Worm (Caenorhabditis elegans) whole organism, L1 larva: ENCODE measurements around the gene pho-14.

Source experiments
- C04F5.9 ChIP-seq: sonication (generic microtip); optimal IDR thresholded peaks from 2 replicates; lab custom pipeline; 2016; ENCODE audit warnings: missing genetic modification characterization, missing compliant biosample characterization
- alr-1 ChIP-seq: fragments of 200-800 bp; sonication (Bioruptor generic); optimal IDR thresholded peaks from 2 replicates; lab custom pipeline; 2018; ENCODE audit warnings: borderline replicate concordance, mild to moderate bottlenecking, missing genetic modification characterization, missing compliant biosample characterization
- aly-2 ChIP-seq: fragments of 150-350 bp; optimal IDR thresholded peaks from 2 replicates; lab custom pipeline; 2014; ENCODE audit warnings: missing biosample characterization, missing genetic modification characterization
- ama-1 ChIP-seq: fragments of 150-350 bp; optimal IDR thresholded peaks from 2 replicates; lab custom pipeline; 2014
- ceh-63 ChIP-seq: fragments of 200-800 bp; sonication (Bioruptor generic); optimal IDR thresholded peaks from 2 replicates; lab custom pipeline; 2018; ENCODE audit warnings: mild to moderate bottlenecking, missing genetic modification characterization, missing compliant biosample characterization
- ceh-8 ChIP-seq: fragments of 200-800 bp; sonication (Bioruptor generic); optimal IDR thresholded peaks from 2 replicates; lab custom pipeline; 2018; ENCODE audit warnings: mild to moderate bottlenecking, missing genetic modification characterization, moderate library complexity, missing compliant biosample characterization
- efl-1 ChIP-seq, 4 experiments: fragments of 150-350 bp; optimal IDR thresholded peaks in 3 of 4; peaks in 1 of 4; 1 replicate in 1 of 4; 2 replicates in 3 of 4; lab custom pipeline; 2014; ENCODE audit warnings: missing biosample characterization in 2 of 4, missing genetic modification characterization in 2 of 4, missing genetic modification reagents in 2 of 4
- egl-13 ChIP-seq: sonication (generic microtip); optimal IDR thresholded peaks from 2 replicates; lab custom pipeline; 2016; ENCODE audit warnings: missing genotype, missing genetic modification reagents, missing genetic modification characterization, missing compliant biosample characterization
- elt-2 ChIP-seq: sonication (generic microtip); optimal IDR thresholded peaks from 2 replicates; lab custom pipeline; 2016; ENCODE audit warnings: missing genetic modification characterization, mild to moderate bottlenecking, inconsistent platforms, missing compliant biosample characterization, missing genetic modification reagents
- elt-3 ChIP-seq, 6 experiments: fragments of 150-350 bp in 1 of 6; sonication (generic microtip); optimal IDR thresholded peaks; 2 replicates each; lab custom pipeline; 2017 to 2018; ENCODE audit warnings: missing biosample characterization in 6 of 6, missing genetic modification characterization in 6 of 6, inconsistent platforms in 1 of 6
- ets-5 ChIP-seq: fragments of 200-800 bp; sonication (Bioruptor generic); IDR thresholded peaks from 2 replicates; pipeline ENCODE4 v1.3.6; 2022; ENCODE audit warnings: missing genetic modification characterization, missing compliant biosample characterization
- fkh-10 ChIP-seq: sonication (generic microtip); optimal IDR thresholded peaks from 2 replicates; lab custom pipeline; 2017; ENCODE audit warnings: missing biosample characterization, missing genetic modification reagents, missing genetic modification characterization
- fkh-8 ChIP-seq: sonication (generic microtip); optimal IDR thresholded peaks from 2 replicates; lab custom pipeline; 2016; ENCODE audit warnings: mild to moderate bottlenecking, missing genetic modification characterization, missing compliant biosample characterization
- grh-1 ChIP-seq: fragments of 200-800 bp; sonication (Bioruptor generic); IDR thresholded peaks from 2 replicates; pipeline ENCODE4 v1.3.6; 2022; ENCODE audit warnings: missing genetic modification reagents, missing genetic modification characterization, missing compliant biosample characterization
- hlh-4 ChIP-seq: sonication (generic microtip); optimal IDR thresholded peaks from 2 replicates; lab custom pipeline; 2016; ENCODE audit warnings: mild to moderate bottlenecking, missing genetic modification characterization, missing compliant biosample characterization
- hpl-2 ChIP-seq: fragments of 150-350 bp; optimal IDR thresholded peaks from 2 replicates; lab custom pipeline; 2014; ENCODE audit warnings: missing biosample characterization, missing genetic modification reagents, missing genetic modification characterization
- irx-1 ChIP-seq: sonication (generic microtip); optimal IDR thresholded peaks from 2 replicates; lab custom pipeline; 2016; ENCODE audit warnings: missing genetic modification characterization, missing compliant biosample characterization
- isw-1 ChIP-seq: fragments of 200-800 bp; sonication (Bioruptor generic); IDR thresholded peaks from 2 replicates; pipeline ENCODE4 v1.3.6; 2022; ENCODE audit warnings: missing genetic modification characterization, missing compliant biosample characterization
- jun-1 ChIP-seq: fragments of 150-350 bp; optimal IDR thresholded peaks from 2 replicates; lab custom pipeline; 2014; ENCODE audit warnings: missing biosample characterization, missing genetic modification reagents, missing genetic modification characterization
- lin-14 ChIP-seq: fragments of 200-800 bp; sonication (Bioruptor generic); optimal IDR thresholded peaks from 2 replicates; lab custom pipeline; 2018; ENCODE audit warnings: mild to moderate bottlenecking, missing genetic modification characterization, moderate library complexity, missing compliant biosample characterization
- lin-35 ChIP-seq, 2 experiments: fragments of 150-350 bp; optimal IDR thresholded peaks; 2 replicates each; lab custom pipeline; 2014; ENCODE audit warnings: missing biosample characterization in 2 of 2, missing genetic modification characterization in 2 of 2, missing genetic modification reagents in 2 of 2
- lin-39 ChIP-seq: fragments of 150-350 bp; optimal IDR thresholded peaks from 2 replicates; lab custom pipeline; 2014; ENCODE audit warnings: missing biosample characterization, missing genetic modification reagents, missing genetic modification characterization
- lsy-2 ChIP-seq, 2 experiments: fragments of 150-350 bp; optimal IDR thresholded peaks; 2 replicates each; lab custom pipeline; 2014; ENCODE audit warnings: missing biosample characterization in 2 of 2, missing genetic modification characterization in 2 of 2
- mab-9 ChIP-seq: fragments of 200-800 bp; sonication (Bioruptor generic); IDR thresholded peaks from 2 replicates; pipeline ENCODE4 v1.3.6; 2022; ENCODE audit warnings: missing genetic modification reagents, missing genetic modification characterization, missing compliant biosample characterization
- nhr-47 ChIP-seq: sonication (generic microtip); optimal IDR thresholded peaks from 2 replicates; lab custom pipeline; 2016; ENCODE audit warnings: mild to moderate bottlenecking, missing genetic modification characterization, moderate library complexity, missing compliant biosample characterization
- nhr-77 ChIP-seq: fragments of 150-350 bp; optimal IDR thresholded peaks from 2 replicates; lab custom pipeline; 2014; ENCODE audit warnings: missing biosample characterization, missing genetic modification characterization
- nhr-84 ChIP-seq: sonication (generic microtip); optimal IDR thresholded peaks from 2 replicates; lab custom pipeline; 2017; ENCODE audit warnings: missing biosample characterization, missing genetic modification characterization
- nhr-85 ChIP-seq: sonication (generic microtip); peaks from one replicate; lab custom pipeline; 2016; ENCODE audit warnings: missing genetic modification characterization, inconsistent platforms, missing compliant biosample characterization
- nhr-90 ChIP-seq: sonication (generic microtip); optimal IDR thresholded peaks from 2 replicates; lab custom pipeline; 2016; ENCODE audit warnings: mild to moderate bottlenecking, missing genetic modification characterization, missing compliant biosample characterization; ENCODE audit not compliant: poor library complexity
- pax-3 ChIP-seq: fragments of 200-800 bp; sonication (Bioruptor generic); optimal IDR thresholded peaks from 2 replicates; lab custom pipeline; 2018; ENCODE audit warnings: mild to moderate bottlenecking, missing genetic modification characterization, moderate library complexity, missing compliant biosample characterization
- pqm-1 ChIP-seq: sonication (generic microtip); optimal IDR thresholded peaks from 3 replicates; lab custom pipeline; 2017; ENCODE audit warnings: missing biosample characterization, missing genetic modification characterization
- rnt-1 ChIP-seq: sonication (generic microtip); optimal IDR thresholded peaks from 2 replicates; lab custom pipeline; 2016; ENCODE audit warnings: mild to moderate bottlenecking, missing genetic modification characterization, moderate library complexity, missing compliant biosample characterization
- skn-1 ChIP-seq: fragments of 150-350 bp; optimal IDR thresholded peaks from 2 replicates; lab custom pipeline; 2014; ENCODE audit warnings: missing biosample characterization, missing genetic modification characterization
- snpc-4 ChIP-seq: fragments of 150-350 bp; optimal IDR thresholded peaks from 2 replicates; lab custom pipeline; 2014; ENCODE audit warnings: missing biosample characterization, missing genetic modification characterization
- sox-4 ChIP-seq: sonication (generic microtip); optimal IDR thresholded peaks from 2 replicates; lab custom pipeline; 2016; ENCODE audit warnings: missing genetic modification characterization, missing compliant biosample characterization
- sup-37 ChIP-seq: fragments of 200-800 bp; sonication (Bioruptor generic); optimal IDR thresholded peaks from 2 replicates; lab custom pipeline; 2018; ENCODE audit warnings: mild to moderate bottlenecking, missing genetic modification characterization, missing compliant biosample characterization
- swsn-7 ChIP-seq: sonication (generic microtip); optimal IDR thresholded peaks from 2 replicates; lab custom pipeline; 2016; ENCODE audit warnings: missing genetic modification characterization, missing compliant biosample characterization
- unc-30 ChIP-seq: sonication (generic microtip); optimal IDR thresholded peaks from 2 replicates; lab custom pipeline; 2017; ENCODE audit warnings: missing biosample characterization, missing genetic modification characterization
- unc-62 ChIP-seq: fragments of 150-350 bp; optimal IDR thresholded peaks from 2 replicates; lab custom pipeline; 2014; ENCODE audit warnings: missing biosample characterization, missing genetic modification reagents, missing genetic modification characterization
- vab-15 ChIP-seq: sonication (generic microtip); optimal IDR thresholded peaks from 2 replicates; lab custom pipeline; 2017; ENCODE audit warnings: missing genotype, mild to moderate bottlenecking, missing genetic modification characterization, missing compliant biosample characterization
- xbp-1 ChIP-seq: sonication (generic microtip); optimal IDR thresholded peaks from 2 replicates; lab custom pipeline; 2016; ENCODE audit warnings: missing genetic modification characterization, missing compliant biosample characterization
- zag-1 ChIP-seq: fragments of 150-350 bp; optimal IDR thresholded peaks from 2 replicates; lab custom pipeline; 2014; ENCODE audit warnings: missing biosample characterization, missing genetic modification characterization
- ztf-11 ChIP-seq, 2 experiments: sonication (generic microtip); optimal IDR thresholded peaks; 2 replicates each; lab custom pipeline; 2016 to 2017; ENCODE audit warnings: missing genetic modification characterization in 2 of 2, missing biosample characterization in 1 of 2, missing compliant biosample characterization in 1 of 2

Gene pho-14

ce11 chrII:1141720-1142574, 41.3 kb upstream of the pho-14 start (continued):
- TF ChIP-seq ets-5 (GFP tag; lab: Robert Waterston, UW) (no peak), alr-1 (tag; lab: Kevin White, UChicago) (no peak), ceh-8 (no peak), C04F5.9 (no peak), pax-3 (tag; lab: Kevin White, UChicago) (no peak), jun-1 (no peak), fkh-8 (tag; lab: Kevin White, UChicago) (no peak), egl-13 (tag; lab: Kevin White, UChicago) (no peak), ztf-11 (tag; optimal IDR thresholded peaks at IDR 0.05; lab: Kevin White, UChicago) (no peak), elt-3 (tag; optimal IDR thresholded peaks at IDR 0.05; lab: Kevin White, UChicago) (peak in 1 of 6 experiments; percentile 25), nhr-90 (tag; lab: Kevin White, UChicago) (peak; percentile 25), ceh-63 (GFP tag; lab: Kevin White, UChicago) (no peak), nhr-85 (tag; lab: Kevin White, UChicago) (peak; percentile 67), hpl-2 (GFP tag; lab: Kevin White, UChicago) (no peak), skn-1 (tag; lab: Kevin White, UChicago) (no peak), zag-1 (tag; lab: Kevin White, UChicago) (no peak), lsy-2 (tag; optimal IDR thresholded peaks at IDR 0.05; lab: Kevin White, UChicago) (peak in 1 of 2 experiments; percentile 51), aly-2 (tag; lab: Kevin White, UChicago) (no peak), vab-15 (no peak), swsn-7 (tag; lab: Kevin White, UChicago) (no peak), isw-1 (GFP tag; lab: Robert Waterston, UW) (no peak), nhr-77 (no peak), ama-1 (no peak), unc-30 (tag; lab: Kevin White, UChicago) (no peak), nhr-84 (no peak), fkh-10 (GFP tag; lab: Kevin White, UChicago) (no peak), snpc-4 (tag; lab: Kevin White, UChicago) (no peak), irx-1 (tag; lab: Kevin White, UChicago) (no peak), nhr-47 (tag; lab: Kevin White, UChicago) (no peak), xbp-1 (tag; lab: Kevin White, UChicago) (no peak), rnt-1 (no peak), lin-39 (tag; lab: Kevin White, UChicago) (no peak), unc-62 (GFP tag; lab: Kevin White, UChicago) (no peak)
- TF ChIP-seq, all 84 proteins: peak for 12

- peak; percentile 7 for TF ChIP-seq pqm-1 (tag; lab: Kevin White, UChicago)
- TF ChIP-seq grh-1 (GFP tag; lab: Robert Waterston, UW) = no peak
- peak; percentile 31 for TF ChIP-seq elt-2 (tag; lab: Kevin White, UChicago)
Measured at ce11 chrII:1140689-1141088, 40.1 kb upstream of the pho-14 start, which contains the start of gene W09B6.4. Gene W09B6.4, minus strand, starts transcription at chrII:1140839.

- TF ChIP-seq nhr-77 = no peak
- TF ChIP-seq hlh-4 = no peak
- TF ChIP-seq sox-4 (tag; lab: Kevin White, UChicago) = no peak
- TF ChIP-seq elt-2 (tag; lab: Kevin White, UChicago) = peak; percentile 57
- no peak for TF ChIP-seq sup-37
- no peak for TF ChIP-seq mab-9 (GFP tag; lab: Robert Waterston, UW)
- peak in 1 of 2 experiments; percentile 3 for TF ChIP-seq lin-35 (GFP tag; optimal IDR thresholded peaks at IDR 0.05; lab: Kevin White, UChicago)
- TF ChIP-seq lin-14 (GFP tag; lab: Kevin White, UChicago) = no peak
- no peak for TF ChIP-seq efl-1 (optimal IDR thresholded peaks at IDR 0.05; lab: Kevin White, UChicago)
- peak in 1 of 2 experiments; percentile 46 for TF ChIP-seq efl-1 (GFP tag; optimal IDR thresholded peaks at IDR 0.05 in 1 of 2; lab: Kevin White, UChicago)
Measured at ce11 chrII:1138618-1139017, 38.0 kb upstream of the pho-14 start.
